Worm (Caenorhabditis elegans) whole organism, young adult: Measurements from ENCODE around the gene R02E4.1.

Source experiments
- K11D2.4 ChIP-seq: fragments of 200-800 bp; sonication (Bioruptor generic); IDR thresholded peaks from 2 replicates; pipeline ENCODE4 v1.3.6; 2022; ENCODE audit warnings: missing genetic modification reagents, missing genetic modification characterization, missing compliant biosample characterization
- T07F8.4 ChIP-seq: sonication (generic microtip); optimal IDR thresholded peaks from 2 replicates; lab custom pipeline; 2016; ENCODE audit warnings: mild to moderate bottlenecking, missing genetic modification characterization, moderate library complexity, missing compliant biosample characterization
- ceh-91 ChIP-seq: fragments of 200-800 bp; sonication (Bioruptor generic); IDR thresholded peaks from 2 replicates; pipeline ENCODE4 v1.3.6; 2022; ENCODE audit warnings: missing genetic modification reagents, missing genetic modification characterization, missing compliant biosample characterization
- dpl-1 ChIP-seq: fragments of 150-350 bp; optimal IDR thresholded peaks from 2 replicates; lab custom pipeline; 2014; ENCODE audit warnings: missing biosample characterization, missing genetic modification reagents, missing genetic modification characterization
- hsf-1 ChIP-seq: fragments of 200-800 bp; sonication (Bioruptor generic); IDR thresholded peaks from 2 replicates; pipeline ENCODE4 v1.3.6; 2022; ENCODE audit warnings: missing genetic modification reagents, missing genetic modification characterization, missing compliant biosample characterization
- lin-35 ChIP-seq, 3 experiments: fragments of 150-350 bp in 2 of 3; sonication (generic microtip) in 1 of 3; optimal IDR thresholded peaks; 2 replicates each; lab custom pipeline; 2014 to 2018; ENCODE audit warnings: missing biosample characterization in 3 of 3, missing genetic modification characterization in 3 of 3, missing genetic modification reagents in 3 of 3
- lin-54 ChIP-seq: fragments of 200-800 bp; sonication (Bioruptor generic); optimal IDR thresholded peaks from 2 replicates; lab custom pipeline; 2018; ENCODE audit warnings: mild to moderate bottlenecking, missing genetic modification characterization, missing compliant biosample characterization
- madf-10 ChIP-seq: sonication (generic microtip); optimal IDR thresholded peaks from 2 replicates; lab custom pipeline; 2016; ENCODE audit warnings: mild to moderate bottlenecking, missing genetic modification characterization, missing compliant biosample characterization
- mes-4 ChIP-seq: sonication (generic microtip); optimal IDR thresholded peaks from 2 replicates; lab custom pipeline; 2016; ENCODE audit warnings: missing genotype, missing genetic modification characterization, missing compliant biosample characterization
- nfyb-1 ChIP-seq: fragments of 200-800 bp; sonication (Bioruptor generic); IDR thresholded peaks from 2 replicates; pipeline ENCODE4 v1.3.6; 2022; ENCODE audit warnings: missing genetic modification reagents, missing genetic modification characterization, missing compliant biosample characterization
- nhr-80 ChIP-seq: sonication (generic microtip); optimal IDR thresholded peaks from 2 replicates; lab custom pipeline; 2016; ENCODE audit warnings: missing genetic modification characterization, missing compliant biosample characterization
- sptf-2 ChIP-seq: fragments of 200-800 bp; sonication (Bioruptor generic); optimal IDR thresholded peaks from 2 replicates; lab custom pipeline; 2018; ENCODE audit warnings: mild to moderate bottlenecking, missing genetic modification characterization, missing compliant biosample characterization

DNA sequence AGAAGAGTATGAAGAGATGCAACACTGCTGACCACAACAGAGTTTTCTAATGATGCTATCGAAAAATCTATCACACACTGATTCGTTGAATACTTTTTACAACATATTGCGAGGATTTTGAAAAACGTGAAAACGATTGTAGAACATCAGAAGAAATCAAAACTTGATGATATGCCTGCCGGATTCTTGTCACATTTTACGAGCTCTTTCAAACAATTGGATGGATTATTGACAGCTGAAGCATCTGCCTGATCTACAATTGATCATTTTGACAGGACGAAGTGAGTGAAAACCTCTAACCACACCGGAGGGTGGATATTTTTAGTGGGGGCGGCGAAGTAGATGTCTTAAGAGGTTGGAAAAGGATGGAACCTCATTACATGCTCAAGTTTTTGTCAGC is 31.8 kb downstream of the R02E4.1 start:
- TF ChIP-seq madf-10 (tag; lab: Kevin White, UChicago) = no peak
- TF ChIP-seq T07F8.4 (tag; lab: Kevin White, UChicago) = no peak
- no peak for TF ChIP-seq sptf-2 (GFP tag; lab: Kevin White, UChicago)
- TF ChIP-seq lin-54 = no peak
- TF ChIP-seq nfyb-1 (GFP tag; lab: Robert Waterston, UW) = no peak
- TF ChIP-seq hsf-1 = no peak
- TF ChIP-seq K11D2.4 (GFP tag; lab: Robert Waterston, UW) = no peak
- TF ChIP-seq nhr-80 (tag; lab: Kevin White, UChicago) = no peak
- no peak for TF ChIP-seq lin-35 (GFP tag; optimal IDR thresholded peaks at IDR 0.05; lab: Kevin White, UChicago)
- no peak for TF ChIP-seq dpl-1 (GFP tag; lab: Kevin White, UChicago)
- TF ChIP-seq mes-4 = no peak
- TF ChIP-seq ceh-91 (GFP tag; lab: Robert Waterston, UW) = no peak
